Worm (Caenorhabditis elegans): Measurements from ENCODE around the gene dos-1.
A peak's percentile ranks its signal among the peaks of the same experiment; 100 is the strongest.

The dos-1 gene

DNA sequence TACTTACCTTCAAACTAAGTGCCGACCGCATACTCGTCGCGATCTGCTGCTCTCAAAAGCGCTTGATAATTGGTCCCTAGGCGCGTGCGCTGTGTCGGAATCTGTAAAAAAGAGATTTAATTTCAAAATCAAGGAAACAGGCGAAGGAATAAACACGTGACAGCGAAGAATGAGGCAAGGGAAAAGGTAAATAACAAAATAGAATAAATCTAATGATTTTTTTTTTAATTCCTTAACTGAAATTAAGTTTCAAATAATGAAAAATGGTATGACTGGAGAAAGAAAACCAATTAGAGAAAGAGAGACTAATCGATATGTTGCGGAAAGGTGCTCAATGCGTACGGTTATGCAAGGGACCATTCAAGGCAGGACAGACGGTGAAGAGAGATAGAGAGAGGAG, 5.4 kb downstream of the dos-1 start, which contains the start of gene cya-1:
Gene cya-1 (minus strand): TSS at position 101 of the 400 bp plus-strand sequence.
- no peak for TF ChIP-seq nhr-25 (tag; optimal IDR thresholded peaks at IDR 0.05)
- TF ChIP-seq nhr-67 (tag; optimal IDR thresholded peaks at IDR 0.05) = no peak
- TF ChIP-seq lsy-12 (tag; optimal IDR thresholded peaks at IDR 0.05) = no peak
- TF ChIP-seq ceh-9 (tag; optimal IDR thresholded peaks at IDR 0.05) = no peak
- TF ChIP-seq nhr-76 (tag; optimal IDR thresholded peaks at IDR 0.05) = no peak
- no peak for TF ChIP-seq lin-15B (tag; optimal IDR thresholded peaks at IDR 0.05)

DNA sequence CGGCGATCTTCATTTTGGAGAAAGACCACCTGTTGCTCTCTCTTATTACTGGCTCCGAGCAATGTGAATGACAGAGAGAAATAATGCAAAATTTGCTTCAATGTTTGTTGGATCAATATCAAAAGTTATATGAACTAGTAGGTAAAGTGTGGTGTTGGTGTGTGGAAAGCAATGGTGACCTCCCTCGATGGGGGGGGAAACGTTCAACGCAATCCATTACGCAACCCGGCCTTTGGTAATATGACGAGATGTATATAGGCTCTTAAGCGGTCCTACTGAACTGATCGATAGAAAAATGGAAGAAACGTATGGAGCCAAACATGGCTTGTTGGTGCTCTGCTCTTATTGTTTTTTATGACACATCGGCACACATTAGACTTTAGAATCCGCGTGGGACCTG, 6.0 kb downstream of the dos-1 start:
- no peak for TF ChIP-seq daf-12 (tag; optimal IDR thresholded peaks at IDR 0.05)
- TF ChIP-seq nhr-12 (tag; optimal IDR thresholded peaks at IDR 0.05) = no peak
- TF ChIP-seq unc-39 (tag; optimal IDR thresholded peaks at IDR 0.05) = no peak
- TF ChIP-seq lsy-12 (tag; optimal IDR thresholded peaks at IDR 0.05) = no peak
- no peak for TF ChIP-seq ceh-9 (tag; optimal IDR thresholded peaks at IDR 0.05)
- TF ChIP-seq elt-1 (tag; optimal IDR thresholded peaks at IDR 0.05) = no peak
- no peak for TF ChIP-seq fkh-2 (tag; optimal IDR thresholded peaks at IDR 0.05)
- TF ChIP-seq unc-62 (GFP tag; optimal IDR thresholded peaks at IDR 0.05) = no peak
- no peak for TF ChIP-seq nhr-77 (tag; optimal IDR thresholded peaks at IDR 0.05)

DNA sequence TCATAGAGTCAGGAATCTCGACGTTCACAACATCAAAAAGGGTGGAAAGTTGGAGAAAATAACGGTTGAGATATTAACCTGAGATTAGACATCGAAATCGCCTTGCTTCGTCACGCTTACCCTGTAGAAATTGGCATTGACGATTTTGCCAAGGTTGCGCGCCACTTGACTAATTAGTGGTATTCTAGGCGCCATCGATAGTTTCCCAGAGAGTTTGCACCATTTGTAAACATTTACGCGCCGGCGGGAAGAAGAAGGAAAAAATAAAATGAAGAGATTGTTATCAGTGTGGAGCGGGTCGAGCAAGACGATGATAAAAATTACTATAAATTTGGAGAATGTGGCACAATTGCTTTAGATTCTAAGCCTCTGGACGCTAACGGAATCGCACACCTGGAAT, 6.5 kb downstream of the dos-1 start:
- TF ChIP-seq nhr-77 (tag; optimal IDR thresholded peaks at IDR 0.05) (no peak), tbx-2 (tag; optimal IDR thresholded peaks at IDR 0.05) (no peak), elt-2 (tag; optimal IDR thresholded peaks at IDR 0.05) (peak; percentile 46), nhr-25 (tag; optimal IDR thresholded peaks at IDR 0.05) (peak; percentile 17)

DNA sequence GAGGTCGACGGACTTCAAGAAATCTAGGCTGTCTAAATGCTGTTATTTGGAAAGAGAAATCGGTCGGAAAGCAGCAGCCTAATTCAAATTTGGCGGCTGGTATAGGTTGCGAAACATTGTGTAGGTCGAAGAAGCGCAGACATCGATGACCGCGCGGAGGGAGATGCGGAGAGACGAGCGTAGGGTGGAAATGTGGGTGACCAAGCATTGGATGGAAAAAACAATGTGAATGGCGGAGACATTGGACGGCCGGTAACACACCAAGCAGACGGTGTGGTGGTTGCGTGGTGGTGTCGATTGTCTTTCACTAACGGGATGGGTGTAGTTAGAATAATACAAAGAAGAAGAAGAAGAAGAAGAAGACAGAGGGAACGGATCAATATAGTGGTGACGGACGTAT, 8.7 kb downstream of the dos-1 start:
- TF ChIP-seq nhr-25 (tag; optimal IDR thresholded peaks at IDR 0.05) (peak; percentile 17), ama-1 (optimal IDR thresholded peaks at IDR 0.05) (no peak)

DNA sequence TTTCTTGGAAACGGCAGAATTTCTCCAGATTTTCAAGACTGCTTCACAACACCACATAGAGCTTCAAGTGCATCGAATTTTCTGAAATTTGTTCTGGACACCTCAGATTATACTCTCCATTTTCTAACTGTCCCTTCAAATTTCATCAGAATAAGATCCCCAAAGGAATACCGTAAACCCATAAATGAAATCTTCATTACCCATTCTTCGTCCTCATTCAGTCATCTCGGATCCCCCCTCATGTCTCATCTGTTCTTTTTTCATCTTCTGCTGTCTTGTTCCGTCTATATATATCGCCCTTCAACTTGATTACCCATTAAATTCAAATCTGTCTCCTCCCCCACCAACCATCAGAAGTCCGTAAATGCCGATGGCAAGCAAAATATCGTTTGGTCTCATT, 10.3 kb downstream of the dos-1 start:
- TF ChIP-seq fkh-10 (GFP tag; optimal IDR thresholded peaks at IDR 0.05) (no peak), skn-1 (tag; optimal IDR thresholded peaks at IDR 0.05) (no peak), lin-15B (tag; optimal IDR thresholded peaks at IDR 0.05) (no peak), ceh-82 (tag; optimal IDR thresholded peaks at IDR 0.05) (no peak), elt-1 (tag; optimal IDR thresholded peaks at IDR 0.05) (no peak), nhr-237 (tag; optimal IDR thresholded peaks at IDR 0.05) (no peak), ztf-11 (tag; optimal IDR thresholded peaks at IDR 0.05) (no peak), nhr-11 (tag; optimal IDR thresholded peaks at IDR 0.05) (no peak), nhr-76 (tag; optimal IDR thresholded peaks at IDR 0.05) (no peak), nhr-25 (tag; optimal IDR thresholded peaks at IDR 0.05) (no peak), fos-1 (tag; optimal IDR thresholded peaks at IDR 0.05) (no peak), snpc-4 (tag; optimal IDR thresholded peaks at IDR 0.05) (no peak), nhr-28 (tag; optimal IDR thresholded peaks at IDR 0.05) (no peak), hmg-11 (tag; optimal IDR thresholded peaks at IDR 0.05) (no peak), mdl-1 (tag; optimal IDR thresholded peaks at IDR 0.05) (no peak), lsy-12 (tag; optimal IDR thresholded peaks at IDR 0.05) (no peak)

DNA sequence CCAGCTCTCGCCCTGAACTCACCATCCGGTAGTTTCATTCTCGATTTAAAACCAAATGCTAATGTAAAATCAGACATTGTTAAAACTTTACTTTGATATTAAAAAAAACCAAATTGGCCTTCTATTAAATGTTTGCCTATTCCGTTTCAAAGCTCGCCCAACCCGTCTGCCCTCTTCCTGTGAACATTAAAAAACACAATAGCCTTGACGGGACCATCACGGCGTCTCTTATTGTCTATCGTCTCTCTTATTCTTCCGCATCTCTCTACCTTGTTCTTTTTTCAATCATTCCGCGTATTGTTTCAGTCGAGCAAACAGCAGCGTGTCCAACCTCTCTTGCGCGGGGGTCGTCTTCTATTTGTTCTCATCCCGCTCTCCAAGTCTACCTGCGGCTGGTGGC, 10.9 kb downstream of the dos-1 start, which contains the start of gene ZK512.1:
Gene ZK512.1 (plus strand): TSS at position 301 of the 400 bp plus-strand sequence.
- TF ChIP-seq R02D3.7 (tag; optimal IDR thresholded peaks at IDR 0.05) (no peak), jun-1 (tag; optimal IDR thresholded peaks at IDR 0.05) (no peak), nhr-23 (tag; optimal IDR thresholded peaks at IDR 0.05) (no peak), fkh-10 (GFP tag; optimal IDR thresholded peaks at IDR 0.05) (no peak)

DNA sequence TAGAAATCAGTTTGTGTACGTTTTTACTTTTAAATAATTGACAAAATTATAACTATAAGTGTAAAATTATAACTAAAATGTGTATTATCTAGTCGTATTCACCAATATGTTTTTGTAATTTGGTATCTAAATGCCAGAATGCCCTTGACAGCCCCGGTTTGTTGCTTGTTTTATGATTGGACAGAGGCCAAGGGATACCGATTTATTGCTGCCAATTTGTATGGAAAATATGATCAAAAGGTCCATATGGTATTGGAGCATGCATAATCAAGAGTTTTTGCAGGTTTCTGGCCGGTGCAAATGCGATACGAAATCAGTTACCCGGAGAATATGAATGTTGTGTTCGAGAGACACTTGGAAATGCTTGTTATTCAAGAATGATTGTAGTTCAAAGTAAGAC, 12.0 kb downstream of the dos-1 start:
- TF ChIP-seq nhr-77 (tag; optimal IDR thresholded peaks at IDR 0.05) (no peak), nhr-237 (tag; optimal IDR thresholded peaks at IDR 0.05) (no peak), jun-1 (tag; optimal IDR thresholded peaks at IDR 0.05) (no peak), tbx-2 (tag; optimal IDR thresholded peaks at IDR 0.05) (no peak), nhr-43 (tag; optimal IDR thresholded peaks at IDR 0.05; ENCODE audit: poor library complexity, severe bottlenecking) (no peak), ama-1 (optimal IDR thresholded peaks at IDR 0.05) (no peak), mml-1 (tag; optimal IDR thresholded peaks at IDR 0.05) (no peak)

Measured in whole organism, L3 larva.